Fruit fly (Drosophila melanogaster): ENCODE data around the gene Best1.

dm6 chr3R:10142770-10143169 lies 27.5 kb downstream of the Best1 start, which contains the start of gene CG42759:
- TF ChIP-seq CG1602 (GFP tag; optimal IDR thresholded peaks at IDR 0.05) (no peak), Sry-β (GFP tag; optimal IDR thresholded peaks at IDR 0.05) (no peak), CG33557 (GFP tag; optimal IDR thresholded peaks at IDR 0.05) (no peak)
